Fruit fly (Drosophila melanogaster) whole organism, adult: ENCODE measurements around the gene eIF3d1.

Experiments
- CG12768 ChIP-seq: fragments of 200-800 bp; sonication (Bioruptor generic); optimal IDR thresholded peaks from 2 replicates; lab custom pipeline; 2017; ENCODE audit warnings: missing biosample characterization, missing genetic modification characterization, mild to moderate bottlenecking, moderate library complexity, missing genetic modification reagents
- CG1620 ChIP-seq: fragments of 200-800 bp; sonication (Bioruptor generic); optimal IDR thresholded peaks from 2 replicates; lab custom pipeline; 2016; ENCODE audit warnings: missing biosample characterization, missing genetic modification characterization
- CG7045 ChIP-seq: fragments of 200-800 bp; sonication (Bioruptor generic); optimal IDR thresholded peaks from 2 replicates; lab custom pipeline; 2017; ENCODE audit warnings: missing biosample characterization, mild to moderate bottlenecking, missing genetic modification characterization
- Clk ChIP-seq: fragments of 200-800 bp; sonication (Bioruptor generic); optimal IDR thresholded peaks from 2 replicates; lab custom pipeline; 2017; ENCODE audit warnings: missing biosample characterization, missing genetic modification characterization
- Crg-1 ChIP-seq: fragments of 200-800 bp; sonication (Bioruptor generic); optimal IDR thresholded peaks from 2 replicates; lab custom pipeline; 2016; ENCODE audit warnings: missing biosample characterization, missing genetic modification characterization
- Mnt ChIP-seq: fragments of 200-800 bp; sonication (Bioruptor generic); optimal IDR thresholded peaks from 2 replicates; lab custom pipeline; 2016; ENCODE audit warnings: missing biosample characterization, mild to moderate bottlenecking, missing genetic modification characterization
- bab1 ChIP-seq: fragments of 200-800 bp; sonication (Bioruptor generic); optimal IDR thresholded peaks from 3 replicates; lab custom pipeline; 2019; ENCODE audit warnings: missing biosample characterization, mild to moderate bottlenecking, missing genetic modification characterization, moderate library complexity
- cic ChIP-seq: fragments of 200-800 bp; sonication (Bioruptor generic); optimal IDR thresholded peaks from 2 replicates; lab custom pipeline; 2017; ENCODE audit warnings: missing biosample characterization, mild to moderate bottlenecking, missing genetic modification characterization, moderate library complexity
- cnc ChIP-seq, 2 experiments: fragments of >200 bp; optimal IDR thresholded peaks; 2 replicates each; lab custom pipeline; 2017
- ovo ChIP-seq: fragments of 200-800 bp; sonication (Bioruptor generic); optimal IDR thresholded peaks from 2 replicates; lab custom pipeline; 2016; ENCODE audit warnings: missing biosample characterization, missing genetic modification characterization
- tj ChIP-seq: fragments of 200-800 bp; sonication (Bioruptor generic); optimal IDR thresholded peaks from 3 replicates; lab custom pipeline; 2017; ENCODE audit warnings: missing biosample characterization, mild to moderate bottlenecking, missing genetic modification characterization, moderate library complexity

DNA sequence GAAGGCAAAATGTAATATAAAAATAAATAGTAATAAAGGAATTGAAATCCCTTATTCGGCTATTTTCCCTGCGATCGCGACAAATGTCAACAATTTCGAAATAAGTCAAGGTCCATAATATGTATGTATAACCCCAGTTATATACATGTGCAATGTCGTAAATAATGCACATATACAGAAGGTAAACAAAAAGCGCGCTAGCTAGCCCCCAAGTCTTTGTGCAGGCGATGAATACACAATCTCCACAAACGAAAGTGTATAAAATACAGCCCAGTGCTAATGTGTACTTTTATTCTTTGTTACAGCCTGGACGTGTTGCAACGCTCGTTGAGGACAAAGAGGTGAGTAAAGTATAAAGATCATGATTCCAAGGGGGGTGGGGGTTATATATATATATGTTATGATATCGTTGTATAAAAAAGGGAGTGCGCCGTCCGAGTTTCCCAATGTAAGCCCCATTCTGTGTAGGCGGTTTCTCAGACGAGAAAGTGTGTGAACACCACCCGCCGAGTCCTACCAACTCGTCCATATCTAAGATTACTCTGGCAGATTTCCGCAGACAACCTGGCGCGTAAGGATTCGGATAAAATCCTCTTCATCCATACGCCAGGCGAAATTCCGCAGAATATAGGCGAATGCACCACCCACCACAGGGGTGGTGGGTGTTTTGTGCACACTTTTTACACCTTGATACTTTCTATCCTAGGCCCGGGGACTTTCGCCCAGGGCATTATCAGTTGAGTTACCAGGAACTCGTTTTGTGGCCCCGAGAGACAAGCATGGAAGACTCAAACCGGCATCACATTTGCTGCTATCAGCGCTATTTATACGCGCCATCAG, 50.0 kb downstream of the eIF3d1 start:
- TF ChIP-seq Crg-1 (GFP tag; lab: Kevin White, UChicago) (no peak), CG7045 (GFP tag; lab: Kevin White, UChicago) (peak; percentile 10), cic (GFP tag; lab: Kevin White, UChicago) (peak; percentile 82), Clk (GFP tag; lab: Kevin White, UChicago) (no peak), cnc (optimal IDR thresholded peaks at IDR 0.05; lab: Kevin White, UChicago) (no peak), CG1620 (no peak), CG12768 (GFP tag; lab: Kevin White, UChicago) (peak; percentile 87), tj (peak; percentile 28), ovo (GFP tag; lab: Kevin White, UChicago) (no peak), bab1 (GFP tag; lab: Kevin White, UChicago) (peak; percentile 33), Mnt (GFP tag; lab: Kevin White, UChicago) (peak; percentile 5)
